Fruit fly (Drosophila melanogaster) whole organism: ENCODE measurements around the gene CG33483.

Source experiments
- CG8478 ChIP-seq: fragments of >200 bp; optimal IDR thresholded peaks from 2 replicates; lab custom pipeline; 2018; ENCODE audit warnings: inconsistent platforms
- Dll ChIP-seq: fragments of >200 bp; optimal IDR thresholded peaks from 2 replicates; lab custom pipeline; 2017
- psq ChIP-seq: fragments of >200 bp; optimal IDR thresholded peaks from 2 replicates; lab custom pipeline; 2017
- usp ChIP-seq: fragments of >200 bp; optimal IDR thresholded peaks from 2 replicates; lab custom pipeline; 2017; ENCODE audit warnings: missing biosample characterization, missing genetic modification characterization, mixed read lengths

- TF ChIP-seq CG8478: no peak
- TF ChIP-seq psq (lab: Kevin White, UChicago): no peak
- TF ChIP-seq Dll: no peak
- TF ChIP-seq usp: no peak
Measured at dm6 chr3R:30887302-30887701, 14.7 kb downstream of the CG33483 start.
